Fruit fly (Drosophila melanogaster): ENCODE data around the gene Chsy.

DNA sequence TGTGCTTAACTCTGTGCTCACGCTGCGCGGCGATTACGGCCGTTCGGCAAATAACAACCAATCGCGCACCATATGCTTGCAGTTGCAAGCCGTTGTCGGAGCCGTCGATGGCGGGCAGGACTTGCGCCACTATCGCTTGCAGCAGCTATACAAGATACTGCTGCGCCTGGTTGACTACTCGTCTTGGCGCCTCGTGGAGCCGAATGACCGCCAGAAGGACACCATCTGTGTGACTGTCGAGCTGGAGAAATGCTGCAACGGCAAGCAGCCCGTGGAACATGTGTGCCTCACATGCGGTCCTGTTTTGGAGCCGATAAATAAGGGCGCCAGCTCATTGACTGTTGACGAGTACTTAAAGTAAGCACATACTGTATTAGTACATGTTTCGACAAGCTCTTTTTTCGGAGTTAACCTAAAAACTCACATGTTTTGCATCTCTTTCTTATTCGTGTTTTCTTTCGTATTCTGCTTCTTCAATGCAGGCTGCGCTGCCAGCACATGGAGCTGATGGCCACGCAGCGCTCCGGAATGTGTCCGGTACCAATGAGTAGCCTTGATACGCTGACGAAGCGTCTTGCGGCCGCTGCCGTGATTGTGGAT lies 9.4 kb downstream of the Chsy start:
- TF ChIP-seq Blimp-1 (GFP tag; optimal IDR thresholded peaks at IDR 0.05), result no peak
- no peak for TF ChIP-seq CG8119 (GFP tag; IDR thresholded peaks at IDR 0.05)
- TF ChIP-seq Smox (GFP tag; optimal IDR thresholded peaks at IDR 0.05), result no peak
- no peak for TF ChIP-seq fkh (GFP tag; optimal IDR thresholded peaks at IDR 0.05)
- no peak for TF ChIP-seq acj6 (GFP tag; optimal IDR thresholded peaks at IDR 0.05)
- TF ChIP-seq CG16779 (tag; optimal IDR thresholded peaks at IDR 0.05), result no peak
- no peak for TF ChIP-seq Hr39 (GFP tag; optimal IDR thresholded peaks at IDR 0.05)

Data from whole organism, prepupa.